Fruit fly (Drosophila melanogaster): ENCODE measurements around the gene CG10600.

CG10600 gene

dm6 chr2L:18839143-18839872, at the start of gene CG10600 (continued):
- TF ChIP-seq CG12104 (GFP tag; optimal IDR thresholded peaks at IDR 0.05) (peak; percentile 56), ken (GFP tag; IDR thresholded peaks at IDR 0.05) (peak; percentile 74; the same call in 2 of the 3 replicates), CG1024 (GFP tag; IDR thresholded peaks at IDR 0.05) (peak; percentile 69), h (optimal IDR thresholded peaks at IDR 0.05) (no peak), kah (GFP tag; optimal IDR thresholded peaks at IDR 0.05) (peak; percentile 16), CG10267 (tag; optimal IDR thresholded peaks at IDR 0.05) (peak; percentile 98), lmd (GFP tag; IDR thresholded peaks at IDR 0.05) (peak; percentile 59; the same call in 1 of the 2 replicates), pros (GFP tag; optimal IDR thresholded peaks at IDR 0.05) (no peak), CG17802 (tag; optimal IDR thresholded peaks at IDR 0.05) (peak; percentile 63), shn (GFP tag; optimal IDR thresholded peaks at IDR 0.05) (peak; percentile 87), tio (GFP tag; optimal IDR thresholded peaks at IDR 0.05) (no peak), CG3065 (GFP tag; optimal IDR thresholded peaks at IDR 0.05) (peak; percentile 84), CG14667 (GFP tag; IDR thresholded peaks at IDR 0.05) (peak; percentile 59), hkb (optimal IDR thresholded peaks at IDR 0.05) (peak; percentile 71), hkb (GFP tag; IDR thresholded peaks at IDR 0.05) (peak; percentile 67), ci (GFP tag; IDR thresholded peaks at IDR 0.05) (peak; percentile 90), Lhr (GFP tag; optimal IDR thresholded peaks at IDR 0.05) (peak; percentile 98), luna (GFP tag; optimal IDR thresholded peaks at IDR 0.05) (peak; percentile 70), chn (GFP tag; optimal IDR thresholded peaks at IDR 0.05) (peak; percentile 88), Neu2 (GFP tag; optimal IDR thresholded peaks at IDR 0.05; ENCODE audit: borderline replicate concordance) (no peak), Hmr (GFP tag; optimal IDR thresholded peaks at IDR 0.05) (peak; percentile 93), cwo (GFP tag; optimal IDR thresholded peaks at IDR 0.05) (peak; percentile 65), Bgb (GFP tag; IDR thresholded peaks at IDR 0.05; ENCODE audit: partially characterized antibody) (peak; percentile 92), slbo (GFP tag; IDR thresholded peaks at IDR 0.05) (peak; percentile 90), so (GFP tag; IDR thresholded peaks at IDR 0.05) (no peak), Aef1 (GFP tag; IDR thresholded peaks at IDR 0.05) (peak; percentile 53), nmo (GFP tag; optimal IDR thresholded peaks at IDR 0.05) (peak; percentile 62), Trl (optimal IDR thresholded peaks at IDR 0.05) (no peak), Trl (GFP tag; optimal IDR thresholded peaks at IDR 0.05) (peak; percentile 90), fd64A (GFP tag; optimal IDR thresholded peaks at IDR 0.05) (peak; percentile 10), eve (GFP tag; optimal IDR thresholded peaks at IDR 0.05) (no peak), CG6272 (GFP tag; IDR thresholded peaks at IDR 0.05) (peak; percentile 30; the same call in 1 of the 2 replicates), dpn (GFP tag; optimal IDR thresholded peaks at IDR 0.05) (peak; percentile 90 to 91), ash1 (GFP tag; optimal IDR thresholded peaks at IDR 0.05) (peak; percentile 30), gcm (GFP tag; optimal IDR thresholded peaks at IDR 0.05) (peak; percentile 29), CG12219 (GFP tag; optimal IDR thresholded peaks at IDR 0.05) (peak; percentile 33), cad (GFP tag; optimal IDR thresholded peaks at IDR 0.05) (no peak), CG4360 (GFP tag; IDR thresholded peaks at IDR 0.05) (no peak), CG34376 (GFP tag; optimal IDR thresholded peaks at IDR 0.05) (peak; percentile 81), Mad (GFP tag; optimal IDR thresholded peaks at IDR 0.05) (peak; percentile 90), ro (GFP tag; IDR thresholded peaks at IDR 0.05) (no peak), Sry-β (GFP tag; optimal IDR thresholded peaks at IDR 0.05) (no peak), CG15073 (GFP tag; optimal IDR thresholded peaks at IDR 0.05) (no peak), Dll (GFP tag; IDR thresholded peaks at IDR 0.05; ENCODE audit: partially characterized antibody) (peak; percentile 76), Xbp1 (GFP tag; optimal IDR thresholded peaks at IDR 0.05) (peak; percentile 89), vfl (GFP tag; optimal IDR thresholded peaks at IDR 0.05) (peak; percentile 85), CG8944 (GFP tag; optimal IDR thresholded peaks at IDR 0.05) (peak; percentile 90), Doc2 (GFP tag; IDR thresholded peaks at IDR 0.05) (0 out of 2 replicates have a peak, but pooled peaks have one; percentile 47), Adf1 (GFP tag; IDR thresholded peaks at IDR 0.05) (peak; percentile 51), tgo (GFP tag; IDR thresholded peaks at IDR 0.05) (peak; percentile 38; the same call in 2 of the 3 replicates), CG11560 (tag; IDR thresholded peaks at IDR 0.05) (peak; percentile 83; the same call in 2 of the 3 replicates)

Data from whole organism, embryonic.